Worm (Caenorhabditis elegans) whole organism, L4 larva: Measurements from ENCODE around the gene srxa-9.

ENCODE experiments used
- F37D6.2 ChIP-seq: sonication (generic microtip); optimal IDR thresholded peaks from 2 replicates; lab custom pipeline; 2016; ENCODE audit warnings: mild to moderate bottlenecking, missing genetic modification characterization, missing compliant biosample characterization
- T26A8.4 ChIP-seq: fragments of 200-800 bp; sonication (Bioruptor generic); IDR thresholded peaks from 2 replicates; pipeline ENCODE4 v1.3.6; 2022; ENCODE audit warnings: missing genetic modification characterization, missing compliant biosample characterization
- Y105C5A.15 ChIP-seq: fragments of 200-800 bp; sonication (Bioruptor generic); IDR thresholded peaks from 2 replicates; pipeline ENCODE4 v1.3.6; 2022; ENCODE audit warnings: missing genetic modification characterization, missing compliant biosample characterization
- Y48G9A.11 ChIP-seq: fragments of 200-800 bp; sonication (Bioruptor generic); IDR thresholded peaks from 2 replicates; pipeline ENCODE4 v1.3.6; 2022; ENCODE audit warnings: missing genetic modification reagents, missing genetic modification characterization, missing compliant biosample characterization
- Y75B8A.6 ChIP-seq: fragments of 200-800 bp; sonication (Bioruptor generic); IDR thresholded peaks from 2 replicates; pipeline ENCODE4 v1.3.6; 2022; ENCODE audit warnings: missing genetic modification reagents, missing genetic modification characterization, missing compliant biosample characterization
- ZK337.2 ChIP-seq: fragments of 200-800 bp; sonication (Bioruptor generic); IDR thresholded peaks from 2 replicates; pipeline ENCODE4 v1.3.6; 2022; ENCODE audit warnings: missing genetic modification reagents, missing genetic modification characterization, missing compliant biosample characterization
- ama-1 ChIP-seq: fragments of 150-350 bp; optimal IDR thresholded peaks from 2 replicates; lab custom pipeline; 2014; ENCODE audit warnings: inconsistent platforms, mixed read lengths
- ceh-28 ChIP-seq: fragments of 150-350 bp; optimal IDR thresholded peaks from 2 replicates; lab custom pipeline; 2014; ENCODE audit warnings: missing biosample characterization, missing genetic modification reagents, missing genetic modification characterization
- ceh-44 ChIP-seq: fragments of 200-800 bp; sonication (Bioruptor generic); IDR thresholded peaks from 2 replicates; pipeline ENCODE4 v1.3.6; 2022; ENCODE audit warnings: missing genetic modification reagents, missing genetic modification characterization, missing compliant biosample characterization
- ceh-82 ChIP-seq: sonication (generic microtip); optimal IDR thresholded peaks from 2 replicates; lab custom pipeline; 2017; ENCODE audit warnings: missing biosample characterization, missing genetic modification characterization
- ces-1 ChIP-seq: fragments of 150-350 bp; sonication (generic microtip); optimal IDR thresholded peaks from 4 replicates; lab custom pipeline; 2014; ENCODE audit warnings: missing biosample characterization, missing genetic modification reagents, missing genetic modification characterization
- cey-2 ChIP-seq: sonication (generic microtip); optimal IDR thresholded peaks from 3 replicates; lab custom pipeline; 2017; ENCODE audit warnings: missing genetic modification characterization, mild to moderate bottlenecking, missing compliant biosample characterization, antibody characterized with exemption, borderline replicate concordance; ENCODE audit not compliant: insufficient read depth
- ctbp-1 ChIP-seq: fragments of 200-800 bp; sonication (Bioruptor generic); IDR thresholded peaks from 2 replicates; pipeline ENCODE4 v1.3.6; 2022; ENCODE audit warnings: missing genetic modification reagents, missing genetic modification characterization, missing compliant biosample characterization
- daf-12 ChIP-seq: fragments of 150-350 bp; optimal IDR thresholded peaks from 2 replicates; lab custom pipeline; 2014; ENCODE audit warnings: missing biosample characterization, missing genetic modification reagents, missing genetic modification characterization
- daf-16 ChIP-seq, 3 experiments: sonication (generic microtip); optimal IDR thresholded peaks; 2 replicates each; lab custom pipeline; 2016 to 2017; ENCODE audit warnings: missing genetic modification characterization in 3 of 3, missing genetic modification reagents in 3 of 3, mild to moderate bottlenecking in 2 of 3, missing compliant biosample characterization in 2 of 3, missing biosample characterization in 1 of 3, moderate library complexity in 1 of 3
- dmd-6 ChIP-seq: fragments of 200-800 bp; sonication (Bioruptor generic); IDR thresholded peaks from 2 replicates; pipeline ENCODE4 v1.3.6; 2022; ENCODE audit warnings: missing genetic modification reagents, missing genetic modification characterization, missing compliant biosample characterization
- gei-8 ChIP-seq: fragments of 200-800 bp; sonication (Bioruptor generic); optimal IDR thresholded peaks from 2 replicates; lab custom pipeline; 2018; ENCODE audit warnings: mild to moderate bottlenecking, missing genetic modification characterization, missing compliant biosample characterization
- hif-1 ChIP-seq, 2 experiments: sonication (generic microtip); optimal IDR thresholded peaks; 2 replicates each; lab custom pipeline; 2016 to 2017; ENCODE audit warnings: missing compliant biosample characterization in 2 of 2, missing genetic modification characterization in 2 of 2, missing genetic modification reagents in 2 of 2, missing genotype in 2 of 2, mild to moderate bottlenecking in 1 of 2
- hlh-11 ChIP-seq: fragments of 200-800 bp; sonication (Bioruptor generic); optimal IDR thresholded peaks from 2 replicates; lab custom pipeline; 2018; ENCODE audit warnings: mild to moderate bottlenecking, missing genetic modification characterization, missing compliant biosample characterization
- hlh-30 ChIP-seq: sonication (generic microtip); optimal IDR thresholded peaks from 2 replicates; lab custom pipeline; 2017; ENCODE audit warnings: antibody characterized with exemption, mild to moderate bottlenecking, missing genetic modification characterization, missing compliant biosample characterization; ENCODE audit not compliant: insufficient read depth
- hmg-1.1 ChIP-seq: fragments of 200-800 bp; sonication (Bioruptor generic); IDR thresholded peaks from 2 replicates; pipeline ENCODE4 v1.3.6; 2022; ENCODE audit warnings: missing genetic modification reagents, missing genetic modification characterization, missing compliant biosample characterization
- lin-1 ChIP-seq: fragments of 200-800 bp; sonication (Bioruptor generic); IDR thresholded peaks from 2 replicates; pipeline ENCODE4 v1.3.6; 2022; ENCODE audit warnings: missing genetic modification reagents, missing genetic modification characterization, missing compliant biosample characterization
- lin-13 ChIP-seq: fragments of 150-350 bp; optimal IDR thresholded peaks from 2 replicates; lab custom pipeline; 2014; ENCODE audit warnings: missing biosample characterization, missing genetic modification reagents, missing genetic modification characterization
- lin-29 ChIP-seq: fragments of 200-800 bp; sonication (Bioruptor generic); IDR thresholded peaks from 2 replicates; pipeline ENCODE4 v1.3.6; 2022; ENCODE audit warnings: missing genetic modification reagents, missing genetic modification characterization, missing compliant biosample characterization
- lir-3 ChIP-seq: sonication (generic microtip); optimal IDR thresholded peaks from 2 replicates; lab custom pipeline; 2016; ENCODE audit warnings: mild to moderate bottlenecking, missing genetic modification characterization, missing compliant biosample characterization
- lsy-2 ChIP-seq, 2 experiments: fragments of 150-350 bp in 1 of 2; sonication (generic microtip) in 1 of 2; optimal IDR thresholded peaks; 2 replicates each; lab custom pipeline; 2014 to 2017; ENCODE audit warnings: missing biosample characterization in 2 of 2, missing genetic modification characterization in 2 of 2
- madf-5 ChIP-seq, 2 experiments: fragments of 200-800 bp; sonication (Bioruptor generic); IDR thresholded peaks; 2 replicates each; pipeline ENCODE4 v1.3.6; 2022; ENCODE audit warnings: missing compliant biosample characterization in 2 of 2, missing genetic modification characterization in 2 of 2
- mdl-1 ChIP-seq, 2 experiments: fragments of 150-350 bp in 1 of 2; sonication (generic microtip) in 1 of 2; optimal IDR thresholded peaks; 2 replicates each; lab custom pipeline; 2014 to 2017; ENCODE audit warnings: missing biosample characterization in 2 of 2, missing genetic modification characterization in 2 of 2
- mep-1 ChIP-seq: fragments of 150-350 bp; sonication (generic microtip); optimal IDR thresholded peaks from 3 replicates; lab custom pipeline; 2014; ENCODE audit warnings: missing biosample characterization, missing genetic modification characterization
- mes-2 ChIP-seq: sonication (generic microtip); optimal IDR thresholded peaks from 2 replicates; lab custom pipeline; 2016; ENCODE audit warnings: missing genotype, mild to moderate bottlenecking, missing genetic modification characterization, missing compliant biosample characterization; ENCODE audit not compliant: poor library complexity, severe bottlenecking
- mxl-2 ChIP-seq: fragments of 200-800 bp; sonication (Bioruptor generic); conservative IDR thresholded peaks from 2 replicates; pipeline ENCODE4 v1.3.6; 2022; ENCODE audit warnings: missing genetic modification reagents, missing genetic modification characterization, missing compliant biosample characterization
- mxl-3 ChIP-seq: fragments of 200-800 bp; sonication (Bioruptor generic); optimal IDR thresholded peaks from 2 replicates; lab custom pipeline; 2018; ENCODE audit warnings: mild to moderate bottlenecking, missing genetic modification characterization, missing compliant biosample characterization
- nhr-10 ChIP-seq: fragments of 150-350 bp; optimal IDR thresholded peaks from 2 replicates; lab custom pipeline; 2014; ENCODE audit warnings: missing biosample characterization, missing genetic modification characterization
- nhr-11 ChIP-seq: fragments of 150-350 bp; optimal IDR thresholded peaks from 2 replicates; lab custom pipeline; 2014; ENCODE audit warnings: missing biosample characterization, missing genetic modification characterization
- nhr-237 ChIP-seq: sonication (generic microtip); optimal IDR thresholded peaks from 2 replicates; lab custom pipeline; 2017; ENCODE audit warnings: missing biosample characterization, missing genetic modification characterization
- nhr-25 ChIP-seq: sonication (generic microtip); optimal IDR thresholded peaks from 2 replicates; lab custom pipeline; 2017; ENCODE audit warnings: missing genetic modification characterization, mild to moderate bottlenecking, missing compliant biosample characterization, antibody characterized with exemption, moderate library complexity, borderline replicate concordance; ENCODE audit not compliant: insufficient read depth
- nhr-28 ChIP-seq: fragments of 150-350 bp; optimal IDR thresholded peaks from 2 replicates; lab custom pipeline; 2014; ENCODE audit warnings: missing biosample characterization, missing genetic modification characterization
- nhr-42 ChIP-seq: fragments of 200-800 bp; sonication (Bioruptor generic); IDR thresholded peaks from 2 replicates; pipeline ENCODE4 v1.3.6; 2022; ENCODE audit warnings: missing genetic modification characterization, missing compliant biosample characterization
- nhr-48 ChIP-seq: sonication (generic microtip); optimal IDR thresholded peaks from 2 replicates; lab custom pipeline; 2016; ENCODE audit warnings: mild to moderate bottlenecking, missing genetic modification characterization, missing compliant biosample characterization
- nhr-6 ChIP-seq: fragments of 150-350 bp; optimal IDR thresholded peaks from 2 replicates; lab custom pipeline; 2014; ENCODE audit warnings: missing biosample characterization, missing genetic modification characterization
- nhr-77 ChIP-seq: fragments of 150-350 bp; optimal IDR thresholded peaks from 2 replicates; lab custom pipeline; 2014; ENCODE audit warnings: missing biosample characterization, missing genetic modification characterization
- rbr-2 ChIP-seq: sonication (generic microtip); optimal IDR thresholded peaks from 2 replicates; lab custom pipeline; 2016; ENCODE audit warnings: missing genotype, missing genetic modification characterization, missing compliant biosample characterization
- sdz-12 ChIP-seq: fragments of 200-800 bp; sonication (Bioruptor generic); optimal IDR thresholded peaks from 2 replicates; lab custom pipeline; 2018; ENCODE audit warnings: mild to moderate bottlenecking, missing genetic modification characterization, missing compliant biosample characterization
- unc-130 ChIP-seq: sonication (generic microtip); optimal IDR thresholded peaks from 2 replicates; lab custom pipeline; 2016; ENCODE audit warnings: missing genetic modification reagents, missing genetic modification characterization, missing compliant biosample characterization
- unc-62 ChIP-seq, 3 experiments: fragments of 150-350 bp in 1 of 3; sonication (generic microtip); optimal IDR thresholded peaks in 2 of 3; peaks in 1 of 3; 1 replicate in 1 of 3; 2 replicates in 2 of 3; lab custom pipeline; 2014 to 2017; ENCODE audit warnings: missing biosample characterization in 3 of 3, missing genetic modification characterization in 3 of 3, missing genetic modification reagents in 3 of 3, missing genotype in 1 of 3
- vab-7 ChIP-seq: fragments of 200-800 bp; sonication (Bioruptor generic); IDR thresholded peaks from 2 replicates; pipeline ENCODE4 v1.3.6; 2022; ENCODE audit warnings: missing genetic modification reagents, missing genetic modification characterization, missing compliant biosample characterization
- zfp-3 ChIP-seq: fragments of 200-800 bp; sonication (Bioruptor generic); conservative IDR thresholded peaks from 2 replicates; pipeline ENCODE4 v1.3.6; 2022; ENCODE audit warnings: missing genetic modification reagents, missing genetic modification characterization, missing compliant biosample characterization
- zip-11 ChIP-seq: fragments of 200-800 bp; sonication (Bioruptor generic); IDR thresholded peaks from 2 replicates; pipeline ENCODE4 v1.3.6; 2022; ENCODE audit warnings: missing genetic modification characterization, missing compliant biosample characterization
- ztf-7 ChIP-seq: fragments of 150-350 bp; optimal IDR thresholded peaks from 2 replicates; lab custom pipeline; 2014; ENCODE audit warnings: missing biosample characterization, missing genetic modification characterization

Gene srxa-9

ce11 chrX:15736419-15736818 is 10.4 kb upstream of the srxa-9 start:
- TF ChIP-seq vab-7 (GFP tag; lab: Robert Waterston, UW) (no peak), Y75B8A.6 (no peak), nhr-42 (GFP tag; lab: Robert Waterston, UW) (peak; percentile 70), daf-12 (no peak), ztf-7 (peak; percentile 81), mep-1 (tag; lab: Kevin White, UChicago) (peak; percentile 87), gei-8 (no peak), daf-16 (GFP tag; optimal IDR thresholded peaks at IDR 0.05; lab: Kevin White, UChicago) (no peak), daf-16 (tag; optimal IDR thresholded peaks at IDR 0.05; lab: Kevin White, UChicago) (peak; percentile 67), ces-1 (GFP tag; lab: Kevin White, UChicago) (peak; percentile 6), ctbp-1 (GFP tag; lab: Robert Waterston, UW) (0 out of 2 replicates have a peak, but pooled peaks have one; percentile 13), Y105C5A.15 (GFP tag; lab: Robert Waterston, UW) (no peak), T26A8.4 (peak; percentile 89), nhr-77 (tag; lab: Kevin White, UChicago) (peak; percentile 91), F37D6.2 (tag; lab: Kevin White, UChicago) (peak; percentile 79), madf-5 (GFP tag; IDR thresholded peaks at IDR 0.05; lab: Robert Waterston, UW) (peak in 1 of 2 experiments; percentile 47; a peak in 1 of 4 replicates), lin-13 (GFP tag; lab: Kevin White, UChicago) (peak; percentile 69), hmg-1.1 (GFP tag; lab: Robert Waterston, UW) (peak; percentile 91), ceh-82 (no peak), zfp-3 (GFP tag; lab: Robert Waterston, UW) (no peak), mxl-2 (no peak), unc-130 (GFP tag; lab: Kevin White, UChicago) (no peak), nhr-25 (tag; lab: Kevin White, UChicago) (peak; percentile 32), ceh-44 (GFP tag; lab: Robert Waterston, UW) (no peak), lin-29 (GFP tag; lab: Robert Waterston, UW) (peak; percentile 66; the same call in 1 of the 2 replicates), hlh-30 (peak; percentile 74), nhr-11 (tag; lab: Kevin White, UChicago) (peak; percentile 32), mxl-3 (GFP tag; lab: Kevin White, UChicago) (peak; percentile 43), ZK337.2 (GFP tag; lab: Robert Waterston, UW) (no peak), nhr-28 (peak; percentile 80), mdl-1 (tag; optimal IDR thresholded peaks at IDR 0.05; lab: Kevin White, UChicago) (peak in 1 of 2 experiments; percentile 40), zip-11 (GFP tag; lab: Robert Waterston, UW) (no peak), lsy-2 (tag; optimal IDR thresholded peaks at IDR 0.05; lab: Kevin White, UChicago) (peak; percentile 20 to 85), nhr-10 (peak; percentile 41), nhr-48 (peak; percentile 44), ama-1 (lab: Kevin White, UChicago) (no peak), hlh-11 (peak; percentile 71), hif-1 (tag; optimal IDR thresholded peaks at IDR 0.05; lab: Kevin White, UChicago) (peak in 1 of 2 experiments; percentile 46), cey-2 (tag; lab: Kevin White, UChicago) (no peak), sdz-12 (GFP tag; lab: Kevin White, UChicago) (no peak), lir-3 (tag; lab: Kevin White, UChicago) (peak; percentile 11), rbr-2 (tag; lab: Kevin White, UChicago) (peak; percentile 85), ceh-28 (tag; lab: Kevin White, UChicago) (peak; percentile 79), Y48G9A.11 (GFP tag; lab: Robert Waterston, UW) (no peak), dmd-6 (GFP tag; lab: Robert Waterston, UW) (peak; percentile 51), nhr-6 (tag; lab: Kevin White, UChicago) (peak; percentile 76), unc-62 (GFP tag; optimal IDR thresholded peaks at IDR 0.05 in 1 of 2; lab: Kevin White, UChicago) (peak in 1 of 2 experiments; percentile 27), unc-62 (tag; optimal IDR thresholded peaks at IDR 0.05; lab: Kevin White, UChicago) (no peak), lin-1 (GFP tag; lab: Robert Waterston, UW) (peak; percentile 61; the same call in 1 of the 2 replicates), nhr-237 (no peak), mes-2 (peak; percentile 93)
